Worm (Caenorhabditis elegans): ENCODE results near the gene ndab-2.
A peak's percentile ranks its signal among the peaks of the same experiment; 100 is the strongest.

Gene ndab-2

ce11 chrIII:7153747-7154238 lies 26.8 kb upstream of the ndab-2 start, which contains the start of gene ogt-1 (continued):
- TF ChIP-seq attf-4 (tag; optimal IDR thresholded peaks at IDR 0.05) = no peak
- TF ChIP-seq fos-1 (tag; optimal IDR thresholded peaks at IDR 0.05) = no peak
- peak; percentile 43 for TF ChIP-seq cey-2 (tag; optimal IDR thresholded peaks at IDR 0.05; ENCODE audit: borderline replicate concordance, insufficient read depth)
- peak; percentile 80 for TF ChIP-seq duxl-1 (tag; optimal IDR thresholded peaks at IDR 0.05; ENCODE audit: poor library complexity)
- no peak for TF ChIP-seq dmd-9 (GFP tag; IDR thresholded peaks at IDR 0.05)
- TF ChIP-seq pqm-1 (tag; optimal IDR thresholded peaks at IDR 0.05) = no peak
- peak; percentile 33 for TF ChIP-seq spr-1 (tag; optimal IDR thresholded peaks at IDR 0.05)
- TF ChIP-seq spr-3 (GFP tag; optimal IDR thresholded peaks at IDR 0.05) = peak; percentile 24
- peak; percentile 87 to 88 for TF ChIP-seq mdl-1 (tag; optimal IDR thresholded peaks at IDR 0.05)
- no peak for TF ChIP-seq nhr-42 (GFP tag; IDR thresholded peaks at IDR 0.05)
- no peak for TF ChIP-seq nhr-41 (GFP tag; IDR thresholded peaks at IDR 0.05)
- peak; percentile 65 for TF ChIP-seq jun-1 (tag; optimal IDR thresholded peaks at IDR 0.05)
- TF ChIP-seq skn-1 (tag; optimal IDR thresholded peaks at IDR 0.05) = no peak
- no peak for TF ChIP-seq gei-8 (GFP tag; optimal IDR thresholded peaks at IDR 0.05)
- peak; percentile 84 for TF ChIP-seq ctbp-1 (GFP tag; IDR thresholded peaks at IDR 0.05)
- TF ChIP-seq lin-29 (GFP tag; IDR thresholded peaks at IDR 0.05) = no peak
- no peak for TF ChIP-seq ceh-82 (tag; optimal IDR thresholded peaks at IDR 0.05)
- TF ChIP-seq hlh-11 (tag; optimal IDR thresholded peaks at IDR 0.05) = peak; percentile 89
- TF ChIP-seq zip-11 (GFP tag; IDR thresholded peaks at IDR 0.05) = no peak
- TF ChIP-seq nhr-10 (tag; optimal IDR thresholded peaks at IDR 0.05) = peak; percentile 51
- no peak for TF ChIP-seq ztf-7 (tag; optimal IDR thresholded peaks at IDR 0.05)
- TF ChIP-seq unc-39 (tag; optimal IDR thresholded peaks at IDR 0.05) = no peak
- TF ChIP-seq ceh-20 (GFP tag; IDR thresholded peaks at IDR 0.05) = peak; percentile 54; the same call in 1 of the 2 replicates
- TF ChIP-seq lin-13 (GFP tag; optimal IDR thresholded peaks at IDR 0.05) = peak; percentile 28
- TF ChIP-seq daf-19 (GFP tag; conservative IDR thresholded peaks at IDR 0.05) = 0 out of 2 replicates have a peak, but pooled peaks have one; percentile 34
- TF ChIP-seq hmg-1.1 (GFP tag; IDR thresholded peaks at IDR 0.05) = peak; percentile 82
- peak; percentile 89 for TF ChIP-seq dve-1 (tag; optimal IDR thresholded peaks at IDR 0.05; ENCODE audit: insufficient read depth)
- TF ChIP-seq unc-62 (GFP tag; optimal IDR thresholded peaks at IDR 0.05 in 1 of 2) = peak in 1 of 2 experiments; percentile 99
- no peak for TF ChIP-seq unc-62 (tag; optimal IDR thresholded peaks at IDR 0.05)
- peak; percentile 57 for TF ChIP-seq arid-1 (GFP tag; conservative IDR thresholded peaks at IDR 0.05)
- TF ChIP-seq lin-39 (tag; optimal IDR thresholded peaks at IDR 0.05) = no peak
- TF ChIP-seq rbr-2 (tag; optimal IDR thresholded peaks at IDR 0.05) = peak; percentile 85
- no peak for TF ChIP-seq vab-7 (GFP tag; IDR thresholded peaks at IDR 0.05)
- TF ChIP-seq dpl-1 (GFP tag; optimal IDR thresholded peaks at IDR 0.05) = peak; percentile 61
- TF ChIP-seq mes-2 (tag; optimal IDR thresholded peaks at IDR 0.05; ENCODE audit: poor library complexity, severe bottlenecking) = peak; percentile 81
- TF ChIP-seq T20F7.1 (GFP tag; optimal IDR thresholded peaks at IDR 0.05) = peak; percentile 74
- no peak for TF ChIP-seq zag-1 (tag; optimal IDR thresholded peaks at IDR 0.05)
- no peak for TF ChIP-seq aly-2 (tag; optimal IDR thresholded peaks at IDR 0.05)
- TF ChIP-seq Y48G9A.11 (GFP tag; IDR thresholded peaks at IDR 0.05) = no peak
- TF ChIP-seq pha-4 (GFP tag; IDR thresholded peaks at IDR 0.05) = peak; percentile 65; the same call in 1 of the 2 replicates
- peak; percentile 91 for TF ChIP-seq pha-4 (tag; optimal IDR thresholded peaks at IDR 0.05)
- no peak for TF ChIP-seq mdt-29 (GFP tag; IDR thresholded peaks at IDR 0.05)
- no peak for TF ChIP-seq D1046.2 (GFP tag; IDR thresholded peaks at IDR 0.05)
- no peak for TF ChIP-seq snpc-1.2 (GFP tag; IDR thresholded peaks at IDR 0.05)
- no peak for TF ChIP-seq F26F4.8 (GFP tag; conservative IDR thresholded peaks at IDR 0.05)
- TF ChIP-seq nhr-11 (tag; optimal IDR thresholded peaks at IDR 0.05) = peak; percentile 47
- no peak for TF ChIP-seq Y105C5A.15 (GFP tag; IDR thresholded peaks at IDR 0.05)
- peak; percentile 75 to 92 for TF ChIP-seq lsy-2 (tag; optimal IDR thresholded peaks at IDR 0.05)
- no peak for TF ChIP-seq ztf-11 (tag; optimal IDR thresholded peaks at IDR 0.05)
- TF ChIP-seq snpc-4 (tag; optimal IDR thresholded peaks at IDR 0.05) = no peak
- TF ChIP-seq nhr-102 (tag; optimal IDR thresholded peaks at IDR 0.05) = peak; percentile 34
- TF ChIP-seq unc-130 (GFP tag; optimal IDR thresholded peaks at IDR 0.05) = no peak

Measured in whole organism, L4 larva.